Worm (Caenorhabditis elegans) whole organism, early embryonic: Measurements from ENCODE around the gene tra-2.
A peak's percentile ranks its signal among the peaks of the same experiment; 100 is the strongest.

Experiments used
- B0310.2 ChIP-seq: sonication (generic microtip); optimal IDR thresholded peaks from 2 replicates; lab custom pipeline; 2016; ENCODE audit warnings: mild to moderate bottlenecking, missing genetic modification characterization, missing compliant biosample characterization
- F13C5.2 ChIP-seq: sonication (generic microtip); optimal IDR thresholded peaks from 2 replicates; lab custom pipeline; 2017; ENCODE audit warnings: mild to moderate bottlenecking, missing genetic modification characterization, inconsistent platforms, missing compliant biosample characterization
- aly-1 ChIP-seq: sonication (generic microtip); optimal IDR thresholded peaks from 2 replicates; lab custom pipeline; 2016; ENCODE audit warnings: missing genetic modification characterization, missing compliant biosample characterization
- ama-1 ChIP-seq: fragments of 150-350 bp; optimal IDR thresholded peaks from 2 replicates; lab custom pipeline; 2014
- ceh-13 ChIP-seq: fragments of 200-800 bp; sonication (Bioruptor generic); optimal IDR thresholded peaks from 2 replicates; lab custom pipeline; 2018; ENCODE audit warnings: mild to moderate bottlenecking, missing genetic modification characterization, missing compliant biosample characterization
- ceh-36 ChIP-seq: sonication (generic microtip); optimal IDR thresholded peaks from 2 replicates; lab custom pipeline; 2016; ENCODE audit warnings: missing genetic modification characterization, inconsistent platforms, missing compliant biosample characterization
- ets-7 ChIP-seq: sonication (generic microtip); optimal IDR thresholded peaks from 2 replicates; lab custom pipeline; 2016; ENCODE audit warnings: missing genotype, missing genetic modification characterization, missing compliant biosample characterization
- flt-1 ChIP-seq: fragments of 200-800 bp; sonication (Bioruptor generic); IDR thresholded peaks from 2 replicates; pipeline ENCODE4 v1.3.6; 2022; ENCODE audit warnings: missing genetic modification characterization, missing compliant biosample characterization
- hmbx-1 ChIP-seq: sonication (generic microtip); optimal IDR thresholded peaks from 2 replicates; lab custom pipeline; 2016; ENCODE audit warnings: mild to moderate bottlenecking, missing genetic modification characterization, missing compliant biosample characterization
- hmg-4 ChIP-seq: fragments of 200-800 bp; sonication (Bioruptor generic); optimal IDR thresholded peaks from 2 replicates; lab custom pipeline; 2018; ENCODE audit warnings: mild to moderate bottlenecking, missing genetic modification characterization, missing compliant biosample characterization
- hnd-1 ChIP-seq: sonication (generic microtip); optimal IDR thresholded peaks from 2 replicates; lab custom pipeline; 2016; ENCODE audit warnings: missing genetic modification characterization, missing compliant biosample characterization
- pes-1 ChIP-seq: fragments of 200-800 bp; sonication (Bioruptor generic); IDR thresholded peaks from 2 replicates; pipeline ENCODE4 v1.3.6; 2022; ENCODE audit warnings: missing genetic modification reagents, missing genetic modification characterization, missing compliant biosample characterization
- scrt-1 ChIP-seq: fragments of 200-800 bp; sonication (Bioruptor generic); IDR thresholded peaks from 2 replicates; pipeline ENCODE4 v1.3.6; 2022; ENCODE audit warnings: missing genetic modification characterization, missing compliant biosample characterization
- sea-1 ChIP-seq: fragments of 200-800 bp; sonication (Bioruptor generic); conservative IDR thresholded peaks from 2 replicates; pipeline ENCODE4 v1.3.6; 2022; ENCODE audit warnings: missing genetic modification characterization, missing compliant biosample characterization
- tbx-11 ChIP-seq: fragments of 200-800 bp; sonication (Bioruptor generic); IDR thresholded peaks from 2 replicates; pipeline ENCODE4 v1.3.6; 2022; ENCODE audit warnings: missing genetic modification characterization, missing compliant biosample characterization
- tbx-37 ChIP-seq: fragments of 200-800 bp; sonication (Bioruptor generic); conservative IDR thresholded peaks from 2 replicates; pipeline ENCODE4 v1.3.6; 2022; ENCODE audit warnings: missing genetic modification reagents, missing genetic modification characterization, missing compliant biosample characterization
- tra-4 ChIP-seq: sonication (generic microtip); optimal IDR thresholded peaks from 2 replicates; lab custom pipeline; 2017; ENCODE audit warnings: missing genetic modification characterization, missing compliant biosample characterization

Gene tra-2

ce11 chrII:6943299-6944051, 22.0 kb downstream of the tra-2 start:
- no peak for TF ChIP-seq hnd-1 (tag; lab: Kevin White, UChicago)
- TF ChIP-seq flt-1 (GFP tag; lab: Robert Waterston, UW): no peak
- TF ChIP-seq tbx-11: no peak
- peak; percentile 84 for TF ChIP-seq hmg-4 (GFP tag; lab: Kevin White, UChicago)
- peak; percentile 76 for TF ChIP-seq F13C5.2 (tag; lab: Kevin White, UChicago)
- peak; percentile 43 for TF ChIP-seq ceh-36
- TF ChIP-seq scrt-1 (GFP tag; lab: Robert Waterston, UW): no peak
- TF ChIP-seq hmbx-1: no peak
- peak; percentile 41 for TF ChIP-seq aly-1 (tag; lab: Kevin White, UChicago)
- no peak for TF ChIP-seq sea-1
- TF ChIP-seq pes-1 (GFP tag; lab: Robert Waterston, UW): no peak
- TF ChIP-seq tbx-37: no peak
- TF ChIP-seq ets-7 (tag; lab: Kevin White, UChicago): no peak
- no peak for TF ChIP-seq B0310.2 (tag; lab: Kevin White, UChicago)

- TF ChIP-seq tbx-37 (no peak), tbx-11 (no peak), hmg-4 (GFP tag; lab: Kevin White, UChicago) (no peak), F13C5.2 (tag; lab: Kevin White, UChicago) (no peak), hmbx-1 (no peak), pes-1 (GFP tag; lab: Robert Waterston, UW) (no peak)
These were observed 24.0 kb downstream of the tra-2 start for ce11 chrII:6941520-6941919.

ce11 chrII:6940726-6941230, 24.7 kb downstream of the tra-2 start:
- TF ChIP-seq hnd-1 (tag; lab: Kevin White, UChicago) (no peak), scrt-1 (GFP tag; lab: Robert Waterston, UW) (no peak), tbx-37 (no peak), tbx-11 (no peak), flt-1 (GFP tag; lab: Robert Waterston, UW) (no peak), ceh-36 (no peak), pes-1 (GFP tag; lab: Robert Waterston, UW) (no peak), aly-1 (tag; lab: Kevin White, UChicago) (no peak), ama-1 (no peak), F13C5.2 (tag; lab: Kevin White, UChicago) (no peak), hmg-4 (GFP tag; lab: Kevin White, UChicago) (no peak)

- TF ChIP-seq ama-1: no peak
- no peak for TF ChIP-seq tbx-11
- TF ChIP-seq B0310.2 (tag; lab: Kevin White, UChicago): no peak
- TF ChIP-seq pes-1 (GFP tag; lab: Robert Waterston, UW): no peak
- no peak for TF ChIP-seq tbx-37
- no peak for TF ChIP-seq flt-1 (GFP tag; lab: Robert Waterston, UW)
- no peak for TF ChIP-seq aly-1 (tag; lab: Kevin White, UChicago)
- no peak for TF ChIP-seq hmg-4 (GFP tag; lab: Kevin White, UChicago)
- TF ChIP-seq ceh-13: no peak
- TF ChIP-seq tra-4: no peak
- TF ChIP-seq scrt-1 (GFP tag; lab: Robert Waterston, UW): no peak
- TF ChIP-seq hnd-1 (tag; lab: Kevin White, UChicago): no peak
- TF ChIP-seq hmbx-1: no peak
These were observed 25.6 kb downstream of the tra-2 start for ce11 chrII:6939873-6940272.

ce11 chrII:6937057-6937456, 28.4 kb downstream of the tra-2 start:
- TF ChIP-seq tbx-11 (no peak), pes-1 (GFP tag; lab: Robert Waterston, UW) (no peak), ceh-13 (no peak), hmg-4 (GFP tag; lab: Kevin White, UChicago) (no peak), hnd-1 (tag; lab: Kevin White, UChicago) (no peak), F13C5.2 (tag; lab: Kevin White, UChicago) (no peak), B0310.2 (tag; lab: Kevin White, UChicago) (no peak), tra-4 (no peak)

ce11 chrII:6936528-6936927, 28.9 kb downstream of the tra-2 start:
- TF ChIP-seq tbx-11: peak; percentile 26; the same call in 1 of the 2 replicates
- TF ChIP-seq aly-1 (tag; lab: Kevin White, UChicago): no peak

ce11 chrII:6935975-6936374, 29.5 kb downstream of the tra-2 start:
- no peak for TF ChIP-seq ama-1
- TF ChIP-seq ceh-36: no peak
- TF ChIP-seq tbx-37: no peak
- TF ChIP-seq B0310.2 (tag; lab: Kevin White, UChicago): no peak
- no peak for TF ChIP-seq hmg-4 (GFP tag; lab: Kevin White, UChicago)
- no peak for TF ChIP-seq scrt-1 (GFP tag; lab: Robert Waterston, UW)
- TF ChIP-seq ets-7 (tag; lab: Kevin White, UChicago): no peak
- no peak for TF ChIP-seq pes-1 (GFP tag; lab: Robert Waterston, UW)
- TF ChIP-seq sea-1: no peak
- TF ChIP-seq aly-1 (tag; lab: Kevin White, UChicago): no peak

- TF ChIP-seq F13C5.2 (tag; lab: Kevin White, UChicago) (no peak), hmg-4 (GFP tag; lab: Kevin White, UChicago) (no peak), B0310.2 (tag; lab: Kevin White, UChicago) (no peak)
These were observed 30.7 kb downstream of the tra-2 start for ce11 chrII:6934729-6935128.
